Fruit fly (Drosophila melanogaster) ovary, adult (tissue): Measurements from ENCODE around the gene CG7694.

ENCODE experiments used
- CG17801 ChIP-seq: fragments of 200-800 bp; optimal IDR thresholded peaks from 2 replicates; lab custom pipeline; 2019; ENCODE audit warnings: missing biosample characterization, mild to moderate bottlenecking, missing genetic modification characterization, moderate library complexity; ENCODE audit not compliant: partially characterized antibody

The CG7694 gene

DNA sequence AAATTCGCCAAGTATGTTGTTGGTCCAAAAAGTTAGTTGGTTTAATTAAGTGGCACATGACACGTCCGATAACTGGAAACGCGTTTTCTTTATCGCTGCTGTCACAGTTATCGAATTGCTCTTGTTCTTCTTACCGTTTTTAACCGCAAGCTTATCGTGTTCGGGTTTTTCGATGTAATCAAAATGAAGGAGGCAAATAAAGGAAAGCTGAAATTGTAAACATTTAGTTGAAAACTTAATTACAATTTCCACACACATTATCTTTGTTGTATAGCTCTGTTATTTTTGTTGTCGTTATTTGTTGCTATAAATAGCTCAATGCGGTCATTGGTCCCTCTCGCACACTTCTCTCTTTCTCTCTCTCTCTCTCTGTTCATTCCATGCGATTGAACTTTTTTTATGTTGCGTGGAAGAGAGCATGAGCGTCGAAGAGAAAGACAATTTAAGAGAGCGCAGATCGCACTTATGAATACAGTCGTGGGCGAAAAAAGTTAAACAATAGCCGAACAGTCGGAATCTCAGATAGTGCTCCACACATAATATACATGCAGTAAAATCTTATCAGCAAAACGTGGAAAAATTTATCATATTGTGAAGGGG, 12.5 kb downstream of the CG7694 start:
- TF ChIP-seq CG17801 (GFP tag; lab: Kevin White, UChicago): peak; percentile 44

DNA sequence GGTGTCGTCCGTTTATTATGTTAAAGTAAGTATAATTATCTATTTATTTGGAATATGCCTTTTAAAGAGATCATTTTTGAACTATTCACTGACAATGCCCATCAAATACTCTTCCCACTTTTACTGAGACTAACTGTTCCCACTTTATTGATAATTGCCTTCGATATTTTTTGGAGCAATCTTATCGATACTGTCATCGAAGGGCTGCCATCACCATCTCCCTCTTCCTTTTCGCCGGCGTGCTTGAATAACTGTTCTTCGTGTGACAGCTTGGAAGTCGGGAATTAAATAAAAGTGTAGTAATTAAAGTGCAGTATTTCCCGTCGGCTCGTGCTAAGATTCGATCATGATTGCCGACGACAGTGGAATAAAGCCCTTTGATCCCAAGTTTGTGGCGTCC, 17.9 kb downstream of the CG7694 start, which contains the start of gene qin:
TSS of gene qin (plus strand) at position 274 of the 400 bp plus-strand sequence.
- TF ChIP-seq CG17801 (GFP tag; lab: Kevin White, UChicago): no peak

- TF ChIP-seq CG17801 (GFP tag; lab: Kevin White, UChicago): no peak
Observed at dm6 chr3R:18598391-18598790, 25.5 kb downstream of the CG7694 start, which contains the start of gene Tssk. TSS of gene Tssk (plus strand) at chr3R:18598691.

DNA sequence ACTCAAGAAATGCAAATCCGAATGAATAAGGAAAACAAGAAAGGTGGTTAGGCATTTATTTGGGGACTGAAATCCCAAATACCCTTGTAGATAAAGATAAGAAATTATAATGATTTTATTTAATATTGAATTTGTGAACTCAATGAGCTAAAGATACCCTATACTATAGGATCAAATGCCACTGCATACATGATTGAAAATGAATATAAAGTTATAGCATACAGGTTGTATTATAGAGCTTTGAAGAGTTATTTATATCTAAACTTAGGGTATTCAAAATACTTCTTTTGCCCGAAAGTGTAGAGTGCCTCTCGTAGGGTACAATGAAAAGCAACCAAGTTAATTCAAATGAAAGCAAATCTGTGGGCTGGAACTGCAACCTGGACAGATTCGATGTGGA, 43.1 kb downstream of the CG7694 start:
- TF ChIP-seq CG17801 (GFP tag; lab: Kevin White, UChicago): no peak

- no peak for TF ChIP-seq CG17801 (GFP tag; lab: Kevin White, UChicago)
Observed at dm6 chr3R:18617411-18617810, 44.5 kb downstream of the CG7694 start, which contains the start of gene CG7695. TSS of gene CG7695 (minus strand) at chr3R:18617511.

dm6 chr3R:18619451-18619942, 46.6 kb downstream of the CG7694 start:
- no peak for TF ChIP-seq CG17801 (GFP tag; lab: Kevin White, UChicago)

DNA sequence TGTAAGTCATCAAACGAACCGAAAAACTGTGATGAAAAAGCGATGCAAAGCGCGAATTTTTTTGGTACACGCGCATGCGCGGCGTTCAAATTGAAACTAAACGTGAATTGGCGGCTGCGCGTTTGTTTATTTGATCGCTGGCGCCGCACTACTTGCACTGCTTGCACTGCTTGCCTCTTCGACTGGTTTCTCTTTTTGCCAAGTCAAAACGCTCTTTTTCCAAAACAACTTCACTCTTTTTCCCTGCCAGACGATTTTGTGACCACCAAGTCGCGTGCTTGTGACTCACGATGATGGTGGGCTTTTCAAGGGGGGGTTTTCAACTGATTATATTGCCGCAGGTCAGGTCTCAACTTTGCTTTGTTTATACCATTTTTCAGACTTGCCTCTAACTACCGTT, 48.3 kb downstream of the CG7694 start, which contains the start of gene CG14304:
TSS of gene CG14304 (minus strand) at position 98 of the 400 bp plus-strand sequence.
- TF ChIP-seq CG17801 (GFP tag; lab: Kevin White, UChicago): no peak

DNA sequence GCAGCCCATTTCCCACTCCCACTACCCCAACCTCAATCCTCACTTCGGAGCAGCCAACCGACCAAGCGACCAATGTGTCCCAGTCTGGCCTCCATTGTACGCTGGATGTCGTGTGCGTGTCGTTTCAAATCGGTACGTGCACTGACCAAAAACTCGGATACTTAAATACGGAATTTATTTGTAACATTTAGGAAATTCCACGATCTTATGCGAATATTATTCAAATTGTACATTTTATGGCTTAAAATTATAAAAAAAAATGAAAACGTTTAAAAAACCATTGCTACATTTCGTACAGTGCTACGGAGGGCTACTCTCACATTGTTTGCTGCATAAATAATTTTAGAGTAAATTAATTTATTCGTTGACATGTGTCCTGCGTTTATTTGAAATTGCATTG, 51.6 kb downstream of the CG7694 start:
- TF ChIP-seq CG17801 (GFP tag; lab: Kevin White, UChicago): no peak

DNA sequence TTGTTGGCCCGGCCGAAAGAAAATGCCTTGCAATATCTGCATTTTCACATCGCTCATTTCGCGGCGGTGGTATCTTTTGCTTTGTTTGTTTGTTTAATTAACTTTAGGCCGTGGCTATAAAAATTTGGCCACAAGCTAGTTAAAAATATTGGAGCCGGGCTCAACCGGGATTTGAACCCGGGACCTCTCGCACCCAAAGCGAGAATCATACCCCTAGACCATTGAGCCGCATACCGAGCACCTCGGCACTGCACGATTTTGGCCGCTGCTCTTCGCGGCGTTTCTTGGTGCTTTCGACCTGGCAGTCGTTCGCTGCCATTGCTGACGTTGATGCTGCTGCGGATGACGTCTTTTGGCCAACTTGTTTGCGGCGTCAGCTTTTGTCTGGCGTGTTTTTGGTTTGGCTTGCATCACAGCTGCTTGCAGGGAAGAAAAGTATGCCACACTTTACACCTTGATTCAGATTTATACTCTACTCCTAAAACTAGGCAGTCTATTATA, 55.5 kb downstream of the CG7694 start:
- no peak for TF ChIP-seq CG17801 (GFP tag; lab: Kevin White, UChicago)

DNA sequence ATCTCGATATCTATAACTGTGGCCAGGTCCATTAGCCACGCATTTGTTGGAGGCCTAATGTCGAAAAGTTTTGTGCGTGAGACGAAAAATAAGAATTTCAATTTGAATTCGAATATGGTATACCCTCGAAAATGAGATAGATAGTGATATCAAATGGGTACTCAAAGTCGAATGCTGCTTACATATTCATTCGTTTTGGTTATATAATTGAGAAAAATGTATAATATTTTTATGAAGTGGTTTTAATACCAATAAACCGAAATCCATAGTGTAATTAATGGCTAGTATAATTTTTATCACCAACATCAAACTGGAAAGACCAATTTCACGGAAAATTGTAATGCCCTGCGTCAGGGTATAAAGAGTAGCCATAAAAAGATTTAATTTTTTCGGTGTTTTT, 60.2 kb downstream of the CG7694 start:
- TF ChIP-seq CG17801 (GFP tag; lab: Kevin White, UChicago): no peak

- TF ChIP-seq CG17801 (GFP tag; lab: Kevin White, UChicago): peak; percentile 16
Observed at dm6 chr3R:18639662-18640061, 66.8 kb downstream of the CG7694 start.
